Fruit fly (Drosophila melanogaster) whole organism, embryonic: Measurements from ENCODE around the gene Grip75.

Source experiments
- Abd-B ChIP-seq: fragments of 200-800 bp; sonication (Bioruptor generic); optimal IDR thresholded peaks from 2 replicates; lab custom pipeline; 2018; ENCODE audit warnings: missing biosample characterization, mild to moderate bottlenecking, missing genetic modification characterization, moderate library complexity
- Atf3 ChIP-seq: fragments of 200-800 bp; sonication (Bioruptor generic); optimal IDR thresholded peaks from 3 replicates; lab custom pipeline; 2016; ENCODE audit warnings: missing biosample characterization, missing genetic modification characterization
- CG10979 ChIP-seq: fragments of 200-800 bp; sonication (Bioruptor generic); optimal IDR thresholded peaks from 2 replicates; lab custom pipeline; 2018; ENCODE audit warnings: missing biosample characterization, mild to moderate bottlenecking, missing genetic modification characterization, moderate library complexity
- CG11456 ChIP-seq: fragments of 200-800 bp; sonication (Bioruptor generic); IDR thresholded peaks from 3 replicates; pipeline ENCODE4 v1.3.6; 2022; ENCODE audit warnings: missing biosample characterization, missing genetic modification characterization
- CG13287 ChIP-seq: fragments of 200-800 bp; sonication (Bioruptor generic); IDR thresholded peaks from 2 replicates; pipeline ENCODE4 v1.3.6; 2022; ENCODE audit warnings: missing biosample characterization, missing genetic modification characterization; ENCODE audit not compliant: partially characterized antibody
- CG13624 ChIP-seq: fragments of 200-800 bp; sonication (Bioruptor generic); optimal IDR thresholded peaks from 2 replicates; lab custom pipeline; 2016; ENCODE audit warnings: missing biosample characterization, missing genetic modification characterization
- CG14965 ChIP-seq: fragments of 200-800 bp; sonication (Bioruptor generic); optimal IDR thresholded peaks from 2 replicates; lab custom pipeline; 2016; ENCODE audit warnings: missing biosample characterization, missing genetic modification characterization, borderline replicate concordance
- CG15479 ChIP-seq: fragments of 200-800 bp; sonication (Bioruptor generic); optimal IDR thresholded peaks from 3 replicates; lab custom pipeline; 2019; ENCODE audit warnings: missing biosample characterization, mild to moderate bottlenecking, missing genetic modification characterization, moderate library complexity
- CG17385 ChIP-seq: fragments of 200-800 bp; sonication (Bioruptor generic); optimal IDR thresholded peaks from 3 replicates; lab custom pipeline; 2018; ENCODE audit warnings: missing biosample characterization, mild to moderate bottlenecking, missing genetic modification characterization
- CG17612 ChIP-seq: fragments of 200-800 bp; sonication (Bioruptor generic); IDR thresholded peaks from 2 replicates; pipeline ENCODE4 v1.3.6; 2022; ENCODE audit warnings: missing biosample characterization, missing genetic modification characterization
- CG1792 ChIP-seq: fragments of 200-800 bp; sonication (Bioruptor generic); optimal IDR thresholded peaks from 2 replicates; lab custom pipeline; 2016; ENCODE audit warnings: missing biosample characterization, missing genetic modification characterization
- CG18764 ChIP-seq: fragments of 200-800 bp; sonication (Bioruptor generic); optimal IDR thresholded peaks from 3 replicates; lab custom pipeline; 2016; ENCODE audit warnings: missing biosample characterization, missing genetic modification characterization
- CG2712 ChIP-seq: fragments of 200-800 bp; optimal IDR thresholded peaks from 3 replicates; lab custom pipeline; 2019; ENCODE audit warnings: missing biosample characterization, mild to moderate bottlenecking, missing genetic modification characterization, moderate library complexity
- CG32532 ChIP-seq: fragments of 200-800 bp; sonication (Bioruptor generic); IDR thresholded peaks from 2 replicates; pipeline ENCODE4 v1.3.6; 2022; ENCODE audit warnings: missing biosample characterization, missing genetic modification characterization
- CG34376 ChIP-seq: fragments of 200-800 bp; sonication (Bioruptor generic); optimal IDR thresholded peaks from 2 replicates; lab custom pipeline; 2018; ENCODE audit warnings: missing biosample characterization, mild to moderate bottlenecking, missing genetic modification characterization
- CG7271 ChIP-seq: fragments of 200-800 bp; sonication (Bioruptor generic); optimal IDR thresholded peaks from 2 replicates; lab custom pipeline; 2018; ENCODE audit warnings: missing biosample characterization, mild to moderate bottlenecking, missing genetic modification characterization, moderate library complexity
- CG7963 ChIP-seq: fragments of 200-800 bp; sonication (Bioruptor generic); IDR thresholded peaks from 3 replicates; pipeline ENCODE4 v1.3.6; 2022; ENCODE audit warnings: missing biosample characterization, missing genetic modification characterization; ENCODE audit not compliant: partially characterized antibody
- CG9215 ChIP-seq: fragments of 200-800 bp; sonication (Bioruptor generic); IDR thresholded peaks from 2 replicates; pipeline ENCODE4 v1.3.6; 2022; ENCODE audit warnings: missing biosample characterization, missing genetic modification characterization
- CTCF ChIP-seq: fragments of 200-800 bp; sonication (Bioruptor generic); optimal IDR thresholded peaks from 2 replicates; lab custom pipeline; 2017; ENCODE audit warnings: missing biosample characterization, mild to moderate bottlenecking, missing genetic modification characterization, moderate library complexity
- E2f1 ChIP-seq: fragments of 200-800 bp; sonication (Bioruptor generic); IDR thresholded peaks from 2 replicates; pipeline ENCODE4 v1.3.6; 2022; ENCODE audit warnings: missing biosample characterization, missing genetic modification characterization
- H15 ChIP-seq: fragments of 200-800 bp; sonication (Bioruptor generic); IDR thresholded peaks from 3 replicates; pipeline ENCODE4 v1.3.6; 2022; ENCODE audit warnings: missing biosample characterization, missing genetic modification characterization
- HHEX ChIP-seq: fragments of 200-800 bp; sonication (Bioruptor generic); optimal IDR thresholded peaks from 3 replicates; lab custom pipeline; 2017; ENCODE audit warnings: missing biosample characterization, mild to moderate bottlenecking, missing genetic modification characterization, missing genetic modification reagents
- Hr51 ChIP-seq, 2 experiments: fragments of 200-800 bp; sonication (Bioruptor generic); optimal IDR thresholded peaks; 2 replicates in 1 of 2; 3 replicates in 1 of 2; lab custom pipeline; 2016 to 2018; ENCODE audit warnings: missing biosample characterization in 2 of 2, missing genetic modification characterization in 2 of 2, mild to moderate bottlenecking in 1 of 2, moderate library complexity in 1 of 2
- Nf-YB ChIP-seq: fragments of 200-800 bp; sonication (Bioruptor generic); optimal IDR thresholded peaks from 3 replicates; lab custom pipeline; 2019; ENCODE audit warnings: missing biosample characterization, mild to moderate bottlenecking, missing genetic modification characterization, moderate library complexity
- Ravus ChIP-seq: fragments of 200-800 bp; sonication (Bioruptor generic); IDR thresholded peaks from 2 replicates; pipeline ENCODE4 v1.3.6; 2022; ENCODE audit warnings: missing biosample characterization, missing genetic modification characterization
- Scr ChIP-seq: fragments of 200-800 bp; sonication (Bioruptor generic); IDR thresholded peaks from 2 replicates; pipeline ENCODE4 v1.3.6; 2022; ENCODE audit warnings: missing biosample characterization, missing genetic modification characterization; ENCODE audit not compliant: partially characterized antibody
- Spps ChIP-seq: fragments of 200-800 bp; sonication (Bioruptor generic); optimal IDR thresholded peaks from 2 replicates; lab custom pipeline; 2018; ENCODE audit warnings: missing biosample characterization, mild to moderate bottlenecking, missing genetic modification characterization
- Tbp ChIP-seq: fragments of >200 bp; optimal IDR thresholded peaks from 2 replicates; lab custom pipeline; 2018; ENCODE audit warnings: missing biosample characterization, missing genetic modification characterization
- ac ChIP-seq: fragments of 200-800 bp; sonication (Bioruptor generic); optimal IDR thresholded peaks from 3 replicates; lab custom pipeline; 2017; ENCODE audit warnings: missing biosample characterization, mild to moderate bottlenecking, missing genetic modification characterization
- az2 ChIP-seq: fragments of 200-800 bp; sonication (Bioruptor generic); optimal IDR thresholded peaks from 3 replicates; lab custom pipeline; 2016; ENCODE audit warnings: missing biosample characterization, missing genetic modification characterization
- cg ChIP-seq: fragments of 200-800 bp; sonication (Bioruptor generic); optimal IDR thresholded peaks from 3 replicates; lab custom pipeline; 2019; ENCODE audit warnings: missing biosample characterization, mild to moderate bottlenecking, missing genetic modification characterization, moderate library complexity
- croc ChIP-seq: fragments of 200-800 bp; sonication (Bioruptor generic); conservative IDR thresholded peaks from 3 replicates; pipeline ENCODE4 v1.3.6; 2022; ENCODE audit warnings: missing biosample characterization, missing genetic modification characterization
- dimm ChIP-seq: fragments of 200-800 bp; sonication (Bioruptor generic); IDR thresholded peaks from 2 replicates; pipeline ENCODE4 v1.3.6; 2022; ENCODE audit warnings: missing biosample characterization, missing genetic modification characterization
- gcm2 ChIP-seq: fragments of 200-800 bp; sonication (Bioruptor generic); optimal IDR thresholded peaks from 2 replicates; lab custom pipeline; 2016; ENCODE audit warnings: missing biosample characterization, missing genetic modification characterization
- gem ChIP-seq: fragments of 200-800 bp; sonication (Bioruptor generic); optimal IDR thresholded peaks from 2 replicates; lab custom pipeline; 2019; ENCODE audit warnings: missing biosample characterization, mild to moderate bottlenecking, missing genetic modification characterization, moderate library complexity
- gfzf ChIP-seq: fragments of 200-800 bp; sonication (Bioruptor generic); optimal IDR thresholded peaks from 2 replicates; lab custom pipeline; 2016; ENCODE audit warnings: missing biosample characterization, mild to moderate bottlenecking, missing genetic modification characterization, moderate library complexity
- gro ChIP-seq: fragments of 200-800 bp; sonication (Bioruptor generic); optimal IDR thresholded peaks from 2 replicates; lab custom pipeline; 2016; ENCODE audit warnings: missing biosample characterization, missing genetic modification characterization
- gsb-n ChIP-seq: fragments of 200-800 bp; sonication (Bioruptor generic); optimal IDR thresholded peaks from 3 replicates; lab custom pipeline; 2018; ENCODE audit warnings: missing biosample characterization, mild to moderate bottlenecking, missing genetic modification characterization
- onecut ChIP-seq: fragments of 200-800 bp; sonication (Bioruptor generic); IDR thresholded peaks from 2 replicates; pipeline ENCODE4 v1.3.6; 2022; ENCODE audit warnings: missing biosample characterization, missing genetic modification characterization
- pan ChIP-seq, 4 experiments: fragments of >200 bp in 3 of 4; fragments of 200-800 bp in 1 of 4; sonication (Bioruptor generic) in 1 of 4; optimal IDR thresholded peaks in 3 of 4; IDR thresholded peaks in 1 of 4; 2 replicates each; pipeline versions ENCODE4 v1.3.6 to Lab custom; 2017 to 2022; ENCODE audit warnings: missing biosample characterization in 2 of 4, missing genetic modification characterization in 2 of 4, mixed read lengths in 1 of 4
- phol ChIP-seq: fragments of 200-800 bp; sonication (Bioruptor generic); optimal IDR thresholded peaks from 3 replicates; lab custom pipeline; 2018; ENCODE audit warnings: missing biosample characterization, mild to moderate bottlenecking, missing genetic modification characterization, moderate library complexity
- rib ChIP-seq: fragments of 200-800 bp; sonication (Bioruptor generic); IDR thresholded peaks from 2 replicates; pipeline ENCODE4 v1.3.6; 2022; ENCODE audit warnings: missing biosample characterization, missing genetic modification characterization
- sens-2 ChIP-seq: fragments of 200-800 bp; sonication (Bioruptor generic); IDR thresholded peaks from 2 replicates; pipeline ENCODE4 v1.3.6; 2022; ENCODE audit warnings: missing biosample characterization, missing genetic modification characterization
- slbo ChIP-seq: fragments of 200-800 bp; sonication (Bioruptor generic); IDR thresholded peaks from 2 replicates; pipeline ENCODE4 v1.3.6; 2022; ENCODE audit warnings: missing biosample characterization, missing genetic modification characterization
- slou ChIP-seq: fragments of 200-800 bp; sonication (Bioruptor generic); optimal IDR thresholded peaks from 3 replicates; lab custom pipeline; 2016; ENCODE audit warnings: missing biosample characterization, missing genetic modification characterization
- unc-4 ChIP-seq: fragments of 200-800 bp; sonication (Bioruptor generic); IDR thresholded peaks from 2 replicates; pipeline ENCODE4 v1.3.6; 2022; ENCODE audit warnings: missing biosample characterization, missing genetic modification characterization; ENCODE audit not compliant: partially characterized antibody
- wor ChIP-seq: fragments of 200-800 bp; sonication (Bioruptor generic); IDR thresholded peaks from 2 replicates; pipeline ENCODE4 v1.3.6; 2022; ENCODE audit warnings: missing biosample characterization, missing genetic modification characterization
- z ChIP-seq: fragments of 200-800 bp; sonication (Bioruptor generic); IDR thresholded peaks from 3 replicates; pipeline ENCODE4 v1.3.6; 2022; ENCODE audit warnings: missing biosample characterization, missing genetic modification characterization

Grip75 gene

dm6 chr2L:10457191-10457899 is 25.8 kb upstream of the Grip75 start, which contains the start of the genes LManI and LManII (continued):
- TF ChIP-seq onecut (GFP tag; lab: Robert Waterston, UW) (no peak), wor (GFP tag; lab: Robert Waterston, UW) (no peak), z (0 out of 3 replicates have a peak, but pooled peaks have one; percentile 54), cg (GFP tag; lab: Kevin White, UChicago) (peak; percentile 55), E2f1 (no peak), Spps (no peak), CG7963 (GFP tag; lab: Robert Waterston, UW) (no peak), gfzf (GFP tag; lab: Kevin White, UChicago) (no peak), HHEX (GFP tag; lab: Kevin White, UChicago) (no peak), Ravus (GFP tag; lab: Robert Waterston, UW) (no peak), CG15479 (GFP tag; lab: Kevin White, UChicago) (peak; percentile 47), Hr51 (GFP tag; optimal IDR thresholded peaks at IDR 0.05; lab: Kevin White, UChicago) (no peak), CG11456 (GFP tag; lab: Robert Waterston, UW) (no peak), az2 (GFP tag; lab: Kevin White, UChicago) (no peak), CG17612 (GFP tag; lab: Robert Waterston, UW) (no peak), Scr (GFP tag; lab: Robert Waterston, UW) (no peak), pan (optimal IDR thresholded peaks at IDR 0.05; lab: Kevin White, UChicago) (no peak), pan (GFP tag; optimal IDR thresholded peaks at IDR 0.05 in 1 of 2, IDR thresholded peaks at IDR 0.05 in 1 of 2) (no peak), CG7271 (tag; lab: Kevin White, UChicago) (no peak), H15 (GFP tag; lab: Robert Waterston, UW) (no peak), CG34376 (GFP tag; lab: Kevin White, UChicago) (peak; percentile 9), slbo (GFP tag; lab: Robert Waterston, UW) (no peak), CG2712 (tag; lab: Kevin White, UChicago) (no peak), Nf-YB (GFP tag; lab: Kevin White, UChicago) (no peak), rib (GFP tag; lab: Robert Waterston, UW) (no peak)

dm6 chr2L:10458979-10459378 is 24.1 kb upstream of the Grip75 start:
- TF ChIP-seq CTCF (peak; percentile 80), CG14965 (peak; percentile 88), CG1792 (no peak), ac (GFP tag; lab: Kevin White, UChicago) (no peak), CG13624 (no peak), CG10979 (tag; lab: Kevin White, UChicago) (peak; percentile 56), unc-4 (GFP tag; lab: Robert Waterston, UW) (no peak)

dm6 chr2L:10466865-10467270 is 16.2 kb upstream of the Grip75 start:
- TF ChIP-seq gsb-n (tag; lab: Kevin White, UChicago) (peak; percentile 6), dimm (GFP tag; lab: Robert Waterston, UW) (no peak), gro (GFP tag; lab: Kevin White, UChicago) (no peak), Atf3 (GFP tag; lab: Kevin White, UChicago) (peak; percentile 34), CG11456 (GFP tag; lab: Robert Waterston, UW) (no peak), sens-2 (no peak), CG17385 (GFP tag; lab: Kevin White, UChicago) (peak; percentile 42), phol (tag; lab: Kevin White, UChicago) (peak; percentile 84), CG18764 (GFP tag; lab: Kevin White, UChicago) (peak; percentile 1), gem (tag; lab: Kevin White, UChicago) (peak; percentile 73), Tbp (GFP tag; lab: Kevin White, UChicago) (no peak), CG9215 (GFP tag; lab: Robert Waterston, UW) (no peak), slou (GFP tag; lab: Kevin White, UChicago) (no peak), croc (GFP tag; lab: Robert Waterston, UW) (peak; percentile 69), CG32532 (GFP tag; lab: Robert Waterston, UW) (no peak; the same call in 1 of the 2 replicates), gcm2 (GFP tag; lab: Kevin White, UChicago) (no peak), CG13287 (GFP tag; lab: Robert Waterston, UW) (no peak), Abd-B (GFP tag; lab: Kevin White, UChicago) (peak; percentile 47)
